Fruit fly (Drosophila melanogaster) whole organism, embryonic: ENCODE measurements around the gene CG6142.

Experiments used
- Blimp-1 ChIP-seq: fragments of 200-800 bp; sonication (Bioruptor generic); optimal IDR thresholded peaks from 3 replicates; lab custom pipeline; 2018; ENCODE audit warnings: missing biosample characterization, missing genetic modification characterization, mild to moderate bottlenecking, moderate library complexity, missing genetic modification reagents
- C15 ChIP-seq: fragments of 200-800 bp; sonication (Bioruptor generic); IDR thresholded peaks from 3 replicates; pipeline ENCODE4 v1.3.6; 2022; ENCODE audit warnings: missing biosample characterization, missing genetic modification characterization
- CG10654 ChIP-seq: fragments of 200-800 bp; sonication (Bioruptor generic); optimal IDR thresholded peaks from 2 replicates; lab custom pipeline; 2016; ENCODE audit warnings: missing biosample characterization, missing genetic modification characterization
- CG12155 ChIP-seq: fragments of 200-800 bp; sonication (Bioruptor generic); optimal IDR thresholded peaks from 3 replicates; lab custom pipeline; 2016; ENCODE audit warnings: missing biosample characterization, missing genetic modification characterization
- CG12236 ChIP-seq: fragments of 200-800 bp; sonication (Bioruptor generic); optimal IDR thresholded peaks from 2 replicates; lab custom pipeline; 2016; ENCODE audit warnings: missing biosample characterization, missing genetic modification characterization
- CG13894 ChIP-seq: fragments of 200-800 bp; sonication (Bioruptor generic); optimal IDR thresholded peaks from 3 replicates; lab custom pipeline; 2018; ENCODE audit warnings: missing biosample characterization, mild to moderate bottlenecking, missing genetic modification characterization, moderate library complexity
- CG14014 ChIP-seq: fragments of 200-800 bp; sonication (Bioruptor generic); IDR thresholded peaks from 2 replicates; pipeline ENCODE4 v1.3.6; 2022; ENCODE audit warnings: missing biosample characterization, missing genetic modification characterization
- CG15514 ChIP-seq: fragments of 200-800 bp; sonication (Bioruptor generic); optimal IDR thresholded peaks from 3 replicates; lab custom pipeline; 2017; ENCODE audit warnings: missing biosample characterization, missing genetic modification characterization, mild to moderate bottlenecking, moderate library complexity, missing genetic modification reagents
- CG16779 ChIP-seq: fragments of 200-800 bp; sonication (Bioruptor generic); IDR thresholded peaks from 2 replicates; pipeline ENCODE4 v1.3.6; 2022; ENCODE audit warnings: missing biosample characterization, missing genetic modification characterization
- CG17359 ChIP-seq: fragments of 200-800 bp; sonication (Bioruptor generic); optimal IDR thresholded peaks from 3 replicates; lab custom pipeline; 2018; ENCODE audit warnings: missing biosample characterization, mild to moderate bottlenecking, missing genetic modification characterization, moderate library complexity
- CG17912 ChIP-seq: fragments of 200-800 bp; sonication (Bioruptor generic); optimal IDR thresholded peaks from 2 replicates; lab custom pipeline; 2018; ENCODE audit warnings: missing biosample characterization, mild to moderate bottlenecking, missing genetic modification characterization
- CG2678 ChIP-seq: fragments of 200-800 bp; sonication (Bioruptor generic); optimal IDR thresholded peaks from 3 replicates; lab custom pipeline; 2019; ENCODE audit warnings: missing biosample characterization, mild to moderate bottlenecking, missing genetic modification characterization, moderate library complexity
- CG2712 ChIP-seq: fragments of 200-800 bp; optimal IDR thresholded peaks from 3 replicates; lab custom pipeline; 2019; ENCODE audit warnings: missing biosample characterization, mild to moderate bottlenecking, missing genetic modification characterization, moderate library complexity
- CG2889 ChIP-seq: fragments of 200-800 bp; sonication (Bioruptor generic); IDR thresholded peaks from 3 replicates; pipeline ENCODE4 v1.3.6; 2022; ENCODE audit warnings: missing biosample characterization, missing genetic modification characterization
- CG30431 ChIP-seq: fragments of 200-800 bp; sonication (Bioruptor generic); optimal IDR thresholded peaks from 2 replicates; lab custom pipeline; 2017; ENCODE audit warnings: missing biosample characterization, missing genetic modification characterization
- CG3838 ChIP-seq: fragments of 200-800 bp; sonication (Bioruptor generic); optimal IDR thresholded peaks from 3 replicates; lab custom pipeline; 2016; ENCODE audit warnings: missing biosample characterization, missing genetic modification characterization
- CG4707 ChIP-seq: fragments of 200-800 bp; sonication (Bioruptor generic); optimal IDR thresholded peaks from 2 replicates; lab custom pipeline; 2018; ENCODE audit warnings: missing biosample characterization, mild to moderate bottlenecking, missing genetic modification characterization, moderate library complexity
- CG4730 ChIP-seq: fragments of 200-800 bp; sonication (Bioruptor generic); IDR thresholded peaks from 2 replicates; pipeline ENCODE4 v1.3.6; 2022; ENCODE audit warnings: missing biosample characterization, missing genetic modification characterization
- CG4854 ChIP-seq: fragments of 200-800 bp; sonication (Bioruptor generic); optimal IDR thresholded peaks from 2 replicates; lab custom pipeline; 2016; ENCODE audit warnings: missing biosample characterization, missing genetic modification characterization, inconsistent platforms
- CG7928 ChIP-seq: fragments of 200-800 bp; sonication (Bioruptor generic); optimal IDR thresholded peaks from 2 replicates; lab custom pipeline; 2017; ENCODE audit warnings: missing biosample characterization, mild to moderate bottlenecking, missing genetic modification characterization
- CG8281 ChIP-seq: fragments of 200-800 bp; sonication (Bioruptor generic); optimal IDR thresholded peaks from 2 replicates; lab custom pipeline; 2018; ENCODE audit warnings: missing biosample characterization, mild to moderate bottlenecking, missing genetic modification characterization, moderate library complexity
- CG9215 ChIP-seq: fragments of 200-800 bp; sonication (Bioruptor generic); IDR thresholded peaks from 2 replicates; pipeline ENCODE4 v1.3.6; 2022; ENCODE audit warnings: missing biosample characterization, missing genetic modification characterization
- CG9437 ChIP-seq: fragments of 200-800 bp; sonication (Bioruptor generic); optimal IDR thresholded peaks from 2 replicates; lab custom pipeline; 2018; ENCODE audit warnings: missing biosample characterization, mild to moderate bottlenecking, missing genetic modification characterization
- CG9932 ChIP-seq: fragments of 200-800 bp; sonication (Bioruptor generic); IDR thresholded peaks from 2 replicates; pipeline ENCODE4 v1.3.6; 2022; ENCODE audit warnings: missing biosample characterization, missing genetic modification characterization
- CrebB ChIP-seq: fragments of 200-800 bp; sonication (Bioruptor generic); optimal IDR thresholded peaks from 3 replicates; lab custom pipeline; 2018; ENCODE audit warnings: missing biosample characterization, mild to moderate bottlenecking, missing genetic modification characterization
- Dbx ChIP-seq: fragments of 200-800 bp; sonication (Bioruptor generic); IDR thresholded peaks from 3 replicates; pipeline ENCODE4 v1.3.6; 2022; ENCODE audit warnings: missing biosample characterization, missing genetic modification characterization
- Max ChIP-seq: fragments of 200-800 bp; sonication (Bioruptor generic); optimal IDR thresholded peaks from 2 replicates; lab custom pipeline; 2016; ENCODE audit warnings: missing biosample characterization, mild to moderate bottlenecking, missing genetic modification characterization
- Myb ChIP-seq: fragments of 200-800 bp; sonication (Bioruptor generic); optimal IDR thresholded peaks from 2 replicates; lab custom pipeline; 2016; ENCODE audit warnings: missing biosample characterization, missing genetic modification characterization
- Rfx ChIP-seq: fragments of 200-800 bp; sonication (Bioruptor generic); IDR thresholded peaks from 2 replicates; pipeline ENCODE4 v1.3.6; 2022; ENCODE audit warnings: missing biosample characterization, missing genetic modification characterization
- Side ChIP-seq: fragments of 200-800 bp; sonication (Bioruptor generic); optimal IDR thresholded peaks from 2 replicates; lab custom pipeline; 2016; ENCODE audit warnings: missing biosample characterization, missing genetic modification characterization
- Sin3A ChIP-seq: fragments of >200 bp; optimal IDR thresholded peaks from 2 replicates; lab custom pipeline; 2018
- ap ChIP-seq: fragments of 200-800 bp; sonication (Bioruptor generic); IDR thresholded peaks from 2 replicates; pipeline ENCODE4 v1.3.6; 2022; ENCODE audit warnings: missing biosample characterization, missing genetic modification characterization
- bab2 ChIP-seq: fragments of 200-800 bp; sonication (Bioruptor generic); optimal IDR thresholded peaks from 2 replicates; lab custom pipeline; 2016; ENCODE audit warnings: missing biosample characterization, missing genetic modification characterization
- chinmo ChIP-seq: fragments of 200-800 bp; sonication (Bioruptor generic); IDR thresholded peaks from 4 replicates; pipeline ENCODE4 v1.3.6; 2022; ENCODE audit warnings: missing biosample characterization, missing genetic modification characterization; ENCODE audit not compliant: partially characterized antibody
- crol ChIP-seq: fragments of 200-800 bp; sonication (Bioruptor generic); IDR thresholded peaks from 2 replicates; pipeline ENCODE4 v1.3.6; 2022; ENCODE audit warnings: missing biosample characterization, missing genetic modification characterization
- dati ChIP-seq: fragments of 200-800 bp; sonication (Bioruptor generic); IDR thresholded peaks from 2 replicates; pipeline ENCODE4 v1.3.6; 2022; ENCODE audit warnings: missing biosample characterization, missing genetic modification characterization
- fu2 ChIP-seq: fragments of 200-800 bp; sonication (Bioruptor generic); optimal IDR thresholded peaks from 2 replicates; lab custom pipeline; 2016; ENCODE audit warnings: missing biosample characterization, missing genetic modification characterization
- gcm ChIP-seq: fragments of 200-800 bp; sonication (Bioruptor generic); optimal IDR thresholded peaks from 2 replicates; lab custom pipeline; 2019; ENCODE audit warnings: missing biosample characterization, mild to moderate bottlenecking, missing genetic modification characterization, moderate library complexity
- gfzf ChIP-seq: fragments of 200-800 bp; sonication (Bioruptor generic); optimal IDR thresholded peaks from 2 replicates; lab custom pipeline; 2016; ENCODE audit warnings: missing biosample characterization, mild to moderate bottlenecking, missing genetic modification characterization, moderate library complexity
- h ChIP-seq: fragments of >200 bp; optimal IDR thresholded peaks from 2 replicates; lab custom pipeline; 2017
- ham ChIP-seq: fragments of 200-800 bp; sonication (Bioruptor generic); IDR thresholded peaks from 2 replicates; pipeline ENCODE4 v1.3.6; 2022; ENCODE audit warnings: missing biosample characterization, missing genetic modification characterization
- insv ChIP-seq, 2 experiments: fragments of 200-800 bp; sonication (Bioruptor generic); optimal IDR thresholded peaks; 3 replicates each; lab custom pipeline; 2016 to 2018; ENCODE audit warnings: missing biosample characterization in 2 of 2, missing genetic modification characterization in 2 of 2
- pho ChIP-seq: fragments of 200-800 bp; sonication (Bioruptor generic); optimal IDR thresholded peaks from 2 replicates; lab custom pipeline; 2016; ENCODE audit warnings: missing biosample characterization, missing genetic modification characterization
- rib ChIP-seq: fragments of 200-800 bp; sonication (Bioruptor generic); IDR thresholded peaks from 2 replicates; pipeline ENCODE4 v1.3.6; 2022; ENCODE audit warnings: missing biosample characterization, missing genetic modification characterization
- slbo ChIP-seq: fragments of 200-800 bp; sonication (Bioruptor generic); IDR thresholded peaks from 2 replicates; pipeline ENCODE4 v1.3.6; 2022; ENCODE audit warnings: missing biosample characterization, missing genetic modification characterization
- stwl ChIP-seq: fragments of 200-800 bp; sonication (Bioruptor generic); optimal IDR thresholded peaks from 3 replicates; lab custom pipeline; 2018; ENCODE audit warnings: missing biosample characterization, mild to moderate bottlenecking, missing genetic modification characterization, moderate library complexity
- tll ChIP-seq, 2 experiments: fragments of 200-800 bp in 1 of 2; fragments of >200 bp in 1 of 2; sonication (Bioruptor generic) in 1 of 2; optimal IDR thresholded peaks; 2 replicates each; lab custom pipeline; 2017 to 2019; ENCODE audit warnings: missing biosample characterization in 2 of 2, missing genetic modification characterization in 2 of 2, mild to moderate bottlenecking in 1 of 2, moderate library complexity in 1 of 2
- trem ChIP-seq: fragments of 200-800 bp; optimal IDR thresholded peaks from 3 replicates; lab custom pipeline; 2019; ENCODE audit warnings: missing biosample characterization, mild to moderate bottlenecking, missing genetic modification characterization, moderate library complexity
- trh ChIP-seq: fragments of 200-800 bp; sonication (Bioruptor generic); optimal IDR thresholded peaks from 2 replicates; lab custom pipeline; 2016; ENCODE audit warnings: missing biosample characterization, missing genetic modification characterization
- wdn ChIP-seq: fragments of 200-800 bp; sonication (Bioruptor generic); IDR thresholded peaks from 2 replicates; pipeline ENCODE4 v1.3.6; 2022; ENCODE audit warnings: missing biosample characterization, missing genetic modification characterization

Gene CG6142

DNA sequence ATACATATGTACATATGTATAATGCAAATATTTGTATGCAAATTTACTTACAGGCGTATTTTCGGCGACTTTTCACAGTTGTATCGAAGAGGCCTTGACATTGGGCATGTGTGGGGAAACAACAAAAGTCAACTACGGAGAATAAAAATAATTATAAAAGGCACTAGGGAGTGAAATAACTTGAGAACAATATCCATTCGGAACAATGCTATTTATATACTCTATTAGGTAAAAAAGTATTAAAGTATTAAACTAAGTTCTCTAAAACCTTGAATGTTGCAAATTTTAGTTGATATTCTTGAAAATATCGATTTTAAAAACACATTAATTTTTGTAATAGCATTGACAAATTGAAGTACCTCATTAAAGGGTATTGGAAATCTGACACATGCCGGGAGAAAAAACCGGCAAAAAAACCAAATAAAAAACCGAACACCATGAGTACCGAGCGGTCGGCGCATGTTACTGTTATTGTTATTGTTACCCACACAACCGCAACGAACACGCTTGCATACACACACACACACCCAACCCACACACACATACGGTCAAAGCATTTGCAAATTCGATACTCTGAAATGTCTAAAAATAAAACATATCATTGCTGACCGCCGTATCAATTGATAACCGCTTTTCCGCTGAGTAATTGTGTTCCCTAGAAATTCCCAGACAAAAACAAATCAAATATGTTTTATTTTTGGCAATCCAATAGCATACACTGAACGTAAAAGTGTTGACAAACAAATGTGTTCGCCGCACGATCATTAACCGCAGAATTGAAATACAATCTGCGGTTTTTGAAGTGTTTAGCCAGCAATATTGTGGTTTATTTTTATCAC, 28.4 kb upstream of the CG6142 start (continued):
- TF ChIP-seq pho (GFP tag; lab: Kevin White, UChicago), result peak; percentile 27
- no peak for TF ChIP-seq gfzf (GFP tag; lab: Kevin White, UChicago)
- TF ChIP-seq CG7928 (GFP tag; lab: Kevin White, UChicago), result peak; percentile 27
- TF ChIP-seq CG15514 (GFP tag; lab: Kevin White, UChicago), result peak; percentile 25
- TF ChIP-seq C15 (GFP tag; lab: Robert Waterston, UW), result no peak
- peak; percentile 31 for TF ChIP-seq Blimp-1 (GFP tag; lab: Kevin White, UChicago)
- TF ChIP-seq CG17359 (tag; lab: Kevin White, UChicago), result peak; percentile 4
- peak; percentile 43; the same call in 1 of the 2 replicates for TF ChIP-seq CG9932
- TF ChIP-seq CG14014 (GFP tag; lab: Robert Waterston, UW), result peak; percentile 28; the same call in 1 of the 2 replicates
- TF ChIP-seq CG4730 (GFP tag; lab: Robert Waterston, UW), result no peak
- TF ChIP-seq chinmo (GFP tag; lab: Robert Waterston, UW), result 0 out of 4 replicates have a peak, but pooled peaks have one; percentile 30
- TF ChIP-seq stwl, result peak; percentile 0
- TF ChIP-seq Max, result no peak
- TF ChIP-seq CG4707 (GFP tag; lab: Kevin White, UChicago), result no peak
- no peak for TF ChIP-seq trem (tag; lab: Kevin White, UChicago)
- no peak for TF ChIP-seq CG4854 (GFP tag; lab: Kevin White, UChicago)
- peak; percentile 28 for TF ChIP-seq CG12155 (GFP tag; lab: Kevin White, UChicago)
- TF ChIP-seq CG13894 (tag; lab: Kevin White, UChicago), result no peak
- TF ChIP-seq insv (GFP tag; optimal IDR thresholded peaks at IDR 0.05; lab: Kevin White, UChicago), result no peak
- no peak for TF ChIP-seq Side
- TF ChIP-seq bab2, result peak; percentile 17
- TF ChIP-seq CG9437 (GFP tag; lab: Kevin White, UChicago), result no peak
- TF ChIP-seq CrebB (tag; lab: Kevin White, UChicago), result no peak
- no peak for TF ChIP-seq trh
- TF ChIP-seq slbo (GFP tag; lab: Robert Waterston, UW), result peak; percentile 51
- TF ChIP-seq rib (GFP tag; lab: Robert Waterston, UW), result peak; percentile 47; the same call in 1 of the 2 replicates
- no peak for TF ChIP-seq CG10654 (GFP tag; lab: Kevin White, UChicago)
- no peak for TF ChIP-seq ham (GFP tag; lab: Robert Waterston, UW)
- peak; percentile 36; the same call in 1 of the 2 replicates for TF ChIP-seq CG9215 (GFP tag; lab: Robert Waterston, UW)
- no peak for TF ChIP-seq ap (GFP tag; lab: Robert Waterston, UW)
- no peak for TF ChIP-seq dati (GFP tag; lab: Robert Waterston, UW)
- no peak for TF ChIP-seq CG3838 (GFP tag; lab: Kevin White, UChicago)
- no peak for TF ChIP-seq CG16779 (GFP tag; lab: Robert Waterston, UW)
- no peak for TF ChIP-seq Myb
- peak; percentile 14 for TF ChIP-seq CG2712
- peak; percentile 68 for TF ChIP-seq CG2678
- no peak for TF ChIP-seq CG12236 (GFP tag; lab: Kevin White, UChicago)
- TF ChIP-seq CG30431, result no peak
- no peak for TF ChIP-seq gcm (GFP tag; lab: Kevin White, UChicago)
- no peak for TF ChIP-seq fu2 (GFP tag; lab: Kevin White, UChicago)
- no peak for TF ChIP-seq CG2889
- no peak for TF ChIP-seq Sin3A (lab: Kevin White, UChicago)
- TF ChIP-seq CG17912 (GFP tag; lab: Kevin White, UChicago), result no peak
- no peak for TF ChIP-seq CG8281 (tag; lab: Kevin White, UChicago)
- 0 out of 2 replicates have a peak, but pooled peaks have one; percentile 35 for TF ChIP-seq wdn (GFP tag; lab: Robert Waterston, UW)
- no peak for TF ChIP-seq crol (GFP tag; lab: Robert Waterston, UW)
- TF ChIP-seq Rfx, result peak; percentile 70
- no peak for TF ChIP-seq h (lab: Kevin White, UChicago)
- no peak for TF ChIP-seq Dbx (GFP tag; lab: Robert Waterston, UW)
- no peak for TF ChIP-seq tll (GFP tag; optimal IDR thresholded peaks at IDR 0.05; lab: Kevin White, UChicago)
